Fruit fly (Drosophila melanogaster) whole organism, embryonic: ENCODE results near the gene MRP.
A peak's percentile ranks its signal among the peaks of the same experiment; 100 is the strongest.

Source experiments
- Atf6 ChIP-seq: fragments of 200-800 bp; sonication (Bioruptor generic); IDR thresholded peaks from 2 replicates; pipeline ENCODE4 v1.3.6; 2022; ENCODE audit warnings: missing biosample characterization, missing genetic modification characterization
- Awh ChIP-seq: fragments of 200-800 bp; sonication (Bioruptor generic); IDR thresholded peaks from 2 replicates; pipeline ENCODE4, ENCODE4 v1.3.6; 2022; ENCODE audit warnings: missing biosample characterization, missing genetic modification characterization
- B-H2 ChIP-seq: fragments of 200-800 bp; sonication (Bioruptor generic); optimal IDR thresholded peaks from 2 replicates; lab custom pipeline; 2018; ENCODE audit warnings: missing biosample characterization, mild to moderate bottlenecking, missing genetic modification characterization
- Blimp-1 ChIP-seq: fragments of 200-800 bp; sonication (Bioruptor generic); optimal IDR thresholded peaks from 3 replicates; lab custom pipeline; 2018; ENCODE audit warnings: missing biosample characterization, missing genetic modification characterization, mild to moderate bottlenecking, moderate library complexity, missing genetic modification reagents
- CG10274 ChIP-seq: fragments of 200-800 bp; sonication (Bioruptor generic); optimal IDR thresholded peaks from 3 replicates; lab custom pipeline; 2017; ENCODE audit warnings: missing biosample characterization, mild to moderate bottlenecking, missing genetic modification characterization
- CG10321 ChIP-seq: fragments of 200-800 bp; sonication (Bioruptor generic); IDR thresholded peaks from 2 replicates; pipeline ENCODE4 v1.3.6; 2022; ENCODE audit warnings: missing biosample characterization, missing genetic modification characterization
- CG13624 ChIP-seq: fragments of 200-800 bp; sonication (Bioruptor generic); optimal IDR thresholded peaks from 2 replicates; lab custom pipeline; 2016; ENCODE audit warnings: missing biosample characterization, missing genetic modification characterization
- CG15269 ChIP-seq: fragments of 200-800 bp; sonication (Bioruptor generic); optimal IDR thresholded peaks from 2 replicates; lab custom pipeline; 2018; ENCODE audit warnings: missing biosample characterization, mild to moderate bottlenecking, missing genetic modification characterization, moderate library complexity
- CG15479 ChIP-seq: fragments of 200-800 bp; sonication (Bioruptor generic); optimal IDR thresholded peaks from 3 replicates; lab custom pipeline; 2019; ENCODE audit warnings: missing biosample characterization, mild to moderate bottlenecking, missing genetic modification characterization, moderate library complexity
- CG16779 ChIP-seq: fragments of 200-800 bp; sonication (Bioruptor generic); IDR thresholded peaks from 2 replicates; pipeline ENCODE4 v1.3.6; 2022; ENCODE audit warnings: missing biosample characterization, missing genetic modification characterization
- CG17328 ChIP-seq: fragments of 200-800 bp; sonication (Bioruptor generic); IDR thresholded peaks from 2 replicates; pipeline ENCODE4 v1.3.6; 2022; ENCODE audit warnings: missing biosample characterization, missing genetic modification characterization
- CG17568 ChIP-seq: fragments of 200-800 bp; sonication (Bioruptor generic); optimal IDR thresholded peaks from 2 replicates; lab custom pipeline; 2018; ENCODE audit warnings: missing biosample characterization, mild to moderate bottlenecking, missing genetic modification characterization, moderate library complexity
- CG2712 ChIP-seq: fragments of 200-800 bp; optimal IDR thresholded peaks from 3 replicates; lab custom pipeline; 2019; ENCODE audit warnings: missing biosample characterization, mild to moderate bottlenecking, missing genetic modification characterization, moderate library complexity
- CG3065 ChIP-seq: fragments of 200-800 bp; sonication (Bioruptor generic); optimal IDR thresholded peaks from 2 replicates; lab custom pipeline; 2016; ENCODE audit warnings: missing biosample characterization, missing genetic modification characterization
- CG33213 ChIP-seq: fragments of 200-800 bp; sonication (Bioruptor generic); optimal IDR thresholded peaks from 3 replicates; lab custom pipeline; 2016; ENCODE audit warnings: missing biosample characterization, missing genetic modification characterization
- CG6791 ChIP-seq: fragments of 200-800 bp; sonication (Bioruptor generic); IDR thresholded peaks from 3 replicates; pipeline ENCODE4 v1.3.6; 2022; ENCODE audit warnings: missing biosample characterization, missing genetic modification characterization; ENCODE audit not compliant: partially characterized antibody
- CG7745 ChIP-seq: fragments of 200-800 bp; sonication (Bioruptor generic); optimal IDR thresholded peaks from 2 replicates; lab custom pipeline; 2018; ENCODE audit warnings: missing biosample characterization, mild to moderate bottlenecking, missing genetic modification characterization, moderate library complexity
- CG8478 ChIP-seq: fragments of >200 bp; optimal IDR thresholded peaks from 2 replicates; lab custom pipeline; 2018
- Dfd ChIP-seq, 2 experiments: fragments of >200 bp; optimal IDR thresholded peaks; 2 replicates each; lab custom pipeline; 2017; ENCODE audit warnings: missing biosample characterization in 2 of 2, missing genetic modification characterization in 2 of 2
- GATAe ChIP-seq: fragments of 200-800 bp; sonication (Bioruptor generic); conservative IDR thresholded peaks from 2 replicates; pipeline ENCODE4 v1.3.6; 2022; ENCODE audit warnings: missing biosample characterization, missing genetic modification characterization
- Gsc ChIP-seq: fragments of 200-800 bp; sonication (Bioruptor generic); IDR thresholded peaks from 2 replicates; pipeline ENCODE4 v1.3.6; 2022; ENCODE audit warnings: missing biosample characterization, missing genetic modification characterization
- HHEX ChIP-seq: fragments of 200-800 bp; sonication (Bioruptor generic); optimal IDR thresholded peaks from 3 replicates; lab custom pipeline; 2017; ENCODE audit warnings: missing biosample characterization, mild to moderate bottlenecking, missing genetic modification characterization, missing genetic modification reagents
- MTF-1 ChIP-seq: fragments of 200-800 bp; sonication (Bioruptor generic); optimal IDR thresholded peaks from 2 replicates; lab custom pipeline; 2018; ENCODE audit warnings: missing biosample characterization, mild to moderate bottlenecking, missing genetic modification characterization, borderline replicate concordance
- Myb ChIP-seq: fragments of 200-800 bp; sonication (Bioruptor generic); optimal IDR thresholded peaks from 2 replicates; lab custom pipeline; 2016; ENCODE audit warnings: missing biosample characterization, missing genetic modification characterization
- Nf-YC ChIP-seq: fragments of 200-800 bp; optimal IDR thresholded peaks from 3 replicates; lab custom pipeline; 2019; ENCODE audit warnings: missing biosample characterization, mild to moderate bottlenecking, missing genetic modification characterization, moderate library complexity
- Scr ChIP-seq: fragments of 200-800 bp; sonication (Bioruptor generic); IDR thresholded peaks from 2 replicates; pipeline ENCODE4 v1.3.6; 2022; ENCODE audit warnings: missing biosample characterization, missing genetic modification characterization; ENCODE audit not compliant: partially characterized antibody
- TFAM ChIP-seq: fragments of 200-800 bp; sonication (Bioruptor generic); optimal IDR thresholded peaks from 2 replicates; lab custom pipeline; 2017; ENCODE audit warnings: missing biosample characterization, missing genetic modification characterization, inconsistent platforms
- Trl ChIP-seq, 3 experiments: fragments of >200 bp in 2 of 3; fragments of 200-800 bp in 1 of 3; sonication (Bioruptor generic) in 1 of 3; optimal IDR thresholded peaks; 2 replicates in 1 of 3; 3 replicates in 2 of 3; lab custom pipeline; 2016 to 2017; ENCODE audit warnings: missing biosample characterization in 1 of 3, missing genetic modification characterization in 1 of 3
- al ChIP-seq: fragments of 200-800 bp; sonication (Bioruptor generic); IDR thresholded peaks from 2 replicates; pipeline ENCODE4 v1.3.6; 2022; ENCODE audit warnings: missing biosample characterization, missing genetic modification characterization
- bbx ChIP-seq: fragments of 200-800 bp; sonication (Bioruptor generic); IDR thresholded peaks from 2 replicates; pipeline ENCODE4 v1.3.6; 2022; ENCODE audit warnings: missing biosample characterization, missing genetic modification characterization; ENCODE audit not compliant: partially characterized antibody
- br ChIP-seq: fragments of >200 bp; optimal IDR thresholded peaks from 2 replicates; lab custom pipeline; 2017
- ci ChIP-seq: fragments of 200-800 bp; sonication (Bioruptor generic); IDR thresholded peaks from 3 replicates; pipeline ENCODE4 v1.3.6; 2022; ENCODE audit warnings: missing biosample characterization, missing genetic modification characterization
- dimm ChIP-seq: fragments of 200-800 bp; sonication (Bioruptor generic); IDR thresholded peaks from 2 replicates; pipeline ENCODE4 v1.3.6; 2022; ENCODE audit warnings: missing biosample characterization, missing genetic modification characterization
- dm ChIP-seq: fragments of 200-800 bp; sonication (Bioruptor generic); optimal IDR thresholded peaks from 3 replicates; lab custom pipeline; 2016; ENCODE audit warnings: missing biosample characterization, missing genetic modification characterization
- dmrt99B ChIP-seq: fragments of 200-800 bp; sonication (Bioruptor generic); optimal IDR thresholded peaks from 2 replicates; lab custom pipeline; 2018; ENCODE audit warnings: missing biosample characterization, mild to moderate bottlenecking, missing genetic modification characterization, moderate library complexity
- emc ChIP-seq: fragments of 200-800 bp; sonication (Bioruptor generic); optimal IDR thresholded peaks from 2 replicates; lab custom pipeline; 2016; ENCODE audit warnings: missing biosample characterization, missing genetic modification characterization
- ems ChIP-seq: fragments of 200-800 bp; sonication (Bioruptor generic); optimal IDR thresholded peaks from 3 replicates; lab custom pipeline; 2016; ENCODE audit warnings: missing biosample characterization, missing genetic modification characterization
- gfzf ChIP-seq: fragments of 200-800 bp; sonication (Bioruptor generic); optimal IDR thresholded peaks from 2 replicates; lab custom pipeline; 2016; ENCODE audit warnings: missing biosample characterization, mild to moderate bottlenecking, missing genetic modification characterization, moderate library complexity
- hb ChIP-seq: fragments of 200-800 bp; sonication (Bioruptor generic); IDR thresholded peaks from 3 replicates; pipeline ENCODE4 v1.3.6; 2022; ENCODE audit warnings: missing biosample characterization, missing genetic modification characterization; ENCODE audit not compliant: partially characterized antibody
- nau ChIP-seq: fragments of 200-800 bp; sonication (Bioruptor generic); optimal IDR thresholded peaks from 3 replicates; lab custom pipeline; 2017; ENCODE audit warnings: missing biosample characterization, mild to moderate bottlenecking, missing genetic modification characterization, missing genetic modification reagents
- nom ChIP-seq: fragments of 200-800 bp; sonication (Bioruptor generic); optimal IDR thresholded peaks from 2 replicates; lab custom pipeline; 2017; ENCODE audit warnings: missing biosample characterization, missing genetic modification characterization, mild to moderate bottlenecking, moderate library complexity, missing genetic modification reagents
- phol ChIP-seq: fragments of 200-800 bp; sonication (Bioruptor generic); optimal IDR thresholded peaks from 3 replicates; lab custom pipeline; 2018; ENCODE audit warnings: missing biosample characterization, mild to moderate bottlenecking, missing genetic modification characterization, moderate library complexity
- run ChIP-seq: fragments of 200-800 bp; sonication (Bioruptor generic); optimal IDR thresholded peaks from 3 replicates; lab custom pipeline; 2018; ENCODE audit warnings: missing biosample characterization, mild to moderate bottlenecking, missing genetic modification characterization
- schlank ChIP-seq: fragments of 200-800 bp; sonication (Bioruptor generic); optimal IDR thresholded peaks from 2 replicates; lab custom pipeline; 2018; ENCODE audit warnings: missing biosample characterization, mild to moderate bottlenecking, missing genetic modification characterization
- slou ChIP-seq: fragments of 200-800 bp; sonication (Bioruptor generic); optimal IDR thresholded peaks from 3 replicates; lab custom pipeline; 2016; ENCODE audit warnings: missing biosample characterization, missing genetic modification characterization
- sob ChIP-seq: fragments of 200-800 bp; sonication (Bioruptor generic); IDR thresholded peaks from 2 replicates; pipeline ENCODE4 v1.3.6; 2022; ENCODE audit warnings: missing biosample characterization, missing genetic modification characterization
- trem ChIP-seq: fragments of 200-800 bp; optimal IDR thresholded peaks from 3 replicates; lab custom pipeline; 2019; ENCODE audit warnings: missing biosample characterization, mild to moderate bottlenecking, missing genetic modification characterization, moderate library complexity
- unpg ChIP-seq: fragments of 200-800 bp; sonication (Bioruptor generic); optimal IDR thresholded peaks from 3 replicates; lab custom pipeline; 2018; ENCODE audit warnings: missing biosample characterization, mild to moderate bottlenecking, missing genetic modification characterization, moderate library complexity
- usp ChIP-seq: fragments of >200 bp; optimal IDR thresholded peaks from 2 replicates; lab custom pipeline; 2017; ENCODE audit warnings: missing biosample characterization, missing genetic modification characterization
- vnd ChIP-seq: fragments of 200-800 bp; sonication (Bioruptor generic); IDR thresholded peaks from 3 replicates; pipeline ENCODE4 v1.3.6; 2022; ENCODE audit warnings: missing biosample characterization, missing genetic modification characterization; ENCODE audit not compliant: partially characterized antibody

The MRP gene

DNA sequence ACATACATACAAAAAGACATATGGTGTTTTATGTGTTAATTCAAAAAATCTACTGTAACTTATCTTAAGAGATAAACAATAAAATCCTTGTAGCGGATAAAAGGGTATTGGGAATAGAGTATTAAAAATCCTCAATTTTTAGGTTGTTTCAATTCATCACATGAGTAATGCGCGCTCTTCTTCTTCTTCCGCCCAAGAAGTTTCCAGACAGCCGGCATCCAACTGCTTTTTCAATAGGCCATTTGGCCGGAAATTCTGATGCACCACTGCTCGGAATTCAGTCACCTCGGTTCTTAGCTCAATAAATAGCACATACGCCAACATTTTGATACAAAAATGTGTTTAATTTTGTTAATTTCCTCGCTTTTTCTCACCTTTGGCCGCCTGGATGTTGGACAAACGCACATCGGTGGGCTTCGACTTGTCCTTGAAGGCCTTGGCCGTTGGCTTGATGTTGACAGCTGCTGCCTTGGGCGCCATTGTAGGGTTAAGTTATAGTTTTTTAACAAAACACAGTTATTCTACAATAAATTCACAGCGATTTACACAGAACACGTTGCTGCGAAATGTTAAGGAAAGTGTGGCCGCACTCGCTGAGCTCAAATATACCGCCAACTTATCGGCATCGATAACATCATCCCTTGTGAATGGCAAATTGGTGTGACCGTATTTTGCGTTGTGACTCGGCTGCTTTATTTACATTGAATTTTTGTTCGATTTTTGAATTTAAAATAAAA is 26.3 kb upstream of the MRP start, which contains the start of the genes CCT4 and CG6153 (continued):
- TF ChIP-seq MTF-1 = no peak
- TF ChIP-seq dmrt99B = no peak
- no peak for TF ChIP-seq CG10321
- TF ChIP-seq Blimp-1 = no peak
- no peak for TF ChIP-seq nau (GFP tag; lab: Kevin White, UChicago)
- no peak for TF ChIP-seq Awh (GFP tag; lab: Robert Waterston, UW)
- TF ChIP-seq CG2712 (tag; lab: Kevin White, UChicago) = peak; percentile 15
- TF ChIP-seq unpg = no peak
- TF ChIP-seq trem (tag; lab: Kevin White, UChicago) = peak; percentile 30
- TF ChIP-seq phol (tag; lab: Kevin White, UChicago) = peak; percentile 27
- no peak for TF ChIP-seq HHEX (GFP tag; lab: Kevin White, UChicago)
- TF ChIP-seq Scr (GFP tag; lab: Robert Waterston, UW) = peak; percentile 38; the same call in 1 of the 2 replicates
- TF ChIP-seq br = no peak
- TF ChIP-seq gfzf (GFP tag; lab: Kevin White, UChicago) = peak; percentile 88
- TF ChIP-seq CG33213 (GFP tag; lab: Kevin White, UChicago) = peak; percentile 12
- TF ChIP-seq B-H2 (GFP tag; lab: Kevin White, UChicago) = no peak
- no peak for TF ChIP-seq dimm
- TF ChIP-seq dm (GFP tag; lab: Kevin White, UChicago) = peak; percentile 87
- peak; percentile 1 for TF ChIP-seq Nf-YC (tag; lab: Kevin White, UChicago)
- no peak for TF ChIP-seq Trl (optimal IDR thresholded peaks at IDR 0.05; lab: Kevin White, UChicago)
- no peak for TF ChIP-seq Trl (GFP tag; optimal IDR thresholded peaks at IDR 0.05; lab: Kevin White, UChicago)
- TF ChIP-seq CG15479 (GFP tag; lab: Kevin White, UChicago) = no peak
- no peak for TF ChIP-seq ems (GFP tag; lab: Kevin White, UChicago)
- no peak for TF ChIP-seq CG13624
- no peak for TF ChIP-seq run
- TF ChIP-seq CG17568 (GFP tag; lab: Kevin White, UChicago) = no peak
- TF ChIP-seq usp (GFP tag; lab: Kevin White, UChicago) = no peak

DNA sequence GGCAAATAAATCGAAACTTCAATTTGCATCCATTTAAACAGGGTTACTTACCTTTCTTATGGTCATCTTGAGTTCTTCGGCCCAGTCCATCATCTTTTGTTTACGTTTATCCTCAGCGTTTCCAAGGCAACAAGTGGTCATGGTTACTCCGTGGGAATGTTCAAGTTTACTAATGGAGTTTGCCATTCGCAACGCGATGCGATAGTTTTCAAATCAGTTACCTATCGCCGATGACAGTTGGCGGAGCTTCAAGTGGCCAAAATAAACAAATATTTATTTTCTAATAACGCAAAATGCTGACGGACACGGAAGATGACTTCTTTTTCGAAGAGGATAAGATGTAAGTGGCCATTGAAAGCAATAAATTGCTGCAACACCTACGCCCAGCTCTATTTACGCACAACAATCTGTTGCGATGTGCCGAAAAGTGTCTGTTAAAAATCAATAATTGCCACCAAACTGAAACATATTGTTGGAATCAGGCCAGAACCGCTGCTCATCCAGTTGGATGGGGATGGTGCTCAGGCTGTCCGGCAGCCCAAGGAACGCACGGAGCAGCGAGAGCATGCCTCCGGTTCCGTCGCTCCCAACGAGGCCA is 23.9 kb upstream of the MRP start, which contains the start of the genes IFT43 and PICK1:
Gene IFT43, minus strand, starts transcription at position 166 of the 598 bp plus-strand sequence.
Gene PICK1, plus strand, starts transcription at position 211 of the 598 bp plus-strand sequence.
- TF ChIP-seq slou (GFP tag; lab: Kevin White, UChicago) (no peak), sob (GFP tag; lab: Robert Waterston, UW) (no peak), TFAM (no peak), al (GFP tag; lab: Robert Waterston, UW) (no peak), CG6791 (GFP tag; lab: Robert Waterston, UW) (peak; percentile 76), vnd (GFP tag; lab: Robert Waterston, UW) (peak; percentile 77), CG17328 (GFP tag; lab: Robert Waterston, UW) (no peak), CG10274 (GFP tag; lab: Kevin White, UChicago) (no peak), CG8478 (lab: Kevin White, UChicago) (no peak), emc (GFP tag; lab: Kevin White, UChicago) (no peak), CG3065 (no peak), Myb (GFP tag; lab: Kevin White, UChicago) (peak; percentile 59), CG16779 (GFP tag; lab: Robert Waterston, UW) (no peak), schlank (no peak), CG15269 (tag; lab: Kevin White, UChicago) (no peak), Dfd (GFP tag; optimal IDR thresholded peaks at IDR 0.05; lab: Kevin White, UChicago) (no peak), Atf6 (no peak), GATAe (GFP tag; lab: Robert Waterston, UW) (no peak), Gsc (GFP tag; lab: Robert Waterston, UW) (no peak), CG7745 (tag; lab: Kevin White, UChicago) (no peak), hb (GFP tag; lab: Robert Waterston, UW) (peak; percentile 72; the same call in 2 of the 3 replicates), ci (GFP tag; lab: Robert Waterston, UW) (0 out of 3 replicates have a peak, but pooled peaks have one; percentile 33), bbx (GFP tag; lab: Robert Waterston, UW) (peak; percentile 86), nom (GFP tag; lab: Kevin White, UChicago) (no peak)
